Worm (Caenorhabditis elegans) whole organism, mixed stage, embryonic: ENCODE measurements around the gene C26B9.2.

Experiments used
- M03D4.4 ChIP-seq: sonication (generic microtip); optimal IDR thresholded peaks from 2 replicates; lab custom pipeline; 2017; ENCODE audit warnings: mild to moderate bottlenecking, missing genetic modification characterization, missing compliant biosample characterization
- bed-3 ChIP-seq: fragments of 200-800 bp; sonication (Bioruptor generic); optimal IDR thresholded peaks from 3 replicates; lab custom pipeline; 2018; ENCODE audit warnings: mild to moderate bottlenecking, missing genetic modification characterization, moderate library complexity, missing compliant biosample characterization
- blmp-1 ChIP-seq: fragments of 150-350 bp; optimal IDR thresholded peaks from 2 replicates; lab custom pipeline; 2014; ENCODE audit warnings: missing biosample characterization, missing genetic modification characterization
- ceh-39 ChIP-seq: fragments of 150-350 bp; optimal IDR thresholded peaks from 2 replicates; lab custom pipeline; 2014; ENCODE audit warnings: missing biosample characterization, missing genetic modification characterization
- ceh-43 ChIP-seq: fragments of 200-800 bp; sonication (Bioruptor generic); optimal IDR thresholded peaks from 2 replicates; lab custom pipeline; 2018; ENCODE audit warnings: mild to moderate bottlenecking, missing genetic modification characterization, moderate library complexity, missing compliant biosample characterization
- ceh-83 ChIP-seq: fragments of 200-800 bp; sonication (Bioruptor generic); optimal IDR thresholded peaks from 2 replicates; lab custom pipeline; 2018; ENCODE audit warnings: mild to moderate bottlenecking, missing genetic modification characterization, missing compliant biosample characterization
- ces-1 ChIP-seq: fragments of 150-350 bp; optimal IDR thresholded peaks from 2 replicates; lab custom pipeline; 2014; ENCODE audit warnings: missing biosample characterization, missing genetic modification reagents, missing genetic modification characterization
- cnd-1 ChIP-seq: fragments of 200-800 bp; sonication (Bioruptor generic); optimal IDR thresholded peaks from 2 replicates; lab custom pipeline; 2018; ENCODE audit warnings: mild to moderate bottlenecking, missing genetic modification characterization, missing compliant biosample characterization
- drap-1 ChIP-seq: fragments of 200-800 bp; sonication (Bioruptor generic); optimal IDR thresholded peaks from 3 replicates; lab custom pipeline; 2018; ENCODE audit warnings: mild to moderate bottlenecking, missing genetic modification characterization, missing compliant biosample characterization
- elt-1 ChIP-seq: sonication (generic microtip); optimal IDR thresholded peaks from 2 replicates; lab custom pipeline; 2017; ENCODE audit warnings: missing genetic modification characterization, mild to moderate bottlenecking, missing compliant biosample characterization, antibody characterized with exemption, moderate library complexity, borderline replicate concordance; ENCODE audit not compliant: insufficient read depth
- elt-3 ChIP-seq: fragments of 150-350 bp; optimal IDR thresholded peaks from 2 replicates; lab custom pipeline; 2014; ENCODE audit warnings: missing biosample characterization, missing genetic modification characterization
- flh-1 ChIP-seq: fragments of 200-800 bp; sonication (Bioruptor generic); optimal IDR thresholded peaks from 2 replicates; lab custom pipeline; 2018; ENCODE audit warnings: mild to moderate bottlenecking, missing genetic modification characterization, moderate library complexity, missing compliant biosample characterization
- ham-2 ChIP-seq: fragments of 200-800 bp; sonication (Bioruptor generic); optimal IDR thresholded peaks from 2 replicates; lab custom pipeline; 2018; ENCODE audit warnings: mild to moderate bottlenecking, missing genetic modification characterization, missing compliant biosample characterization
- hlh-1 ChIP-seq: fragments of 150-350 bp; optimal IDR thresholded peaks from 2 replicates; lab custom pipeline; 2014; ENCODE audit warnings: missing biosample characterization, missing genetic modification reagents, missing genetic modification characterization
- lin-13 ChIP-seq: fragments of 150-350 bp; optimal IDR thresholded peaks from 2 replicates; lab custom pipeline; 2014; ENCODE audit warnings: missing biosample characterization, missing genetic modification characterization
- lin-32 ChIP-seq: fragments of 200-800 bp; sonication (Bioruptor generic); optimal IDR thresholded peaks from 2 replicates; lab custom pipeline; 2018; ENCODE audit warnings: mild to moderate bottlenecking, missing genetic modification characterization, missing compliant biosample characterization
- lsy-2 ChIP-seq: fragments of 150-350 bp; optimal IDR thresholded peaks from 2 replicates; lab custom pipeline; 2014; ENCODE audit warnings: missing biosample characterization, missing genetic modification characterization
- mab-5 ChIP-seq: fragments of 150-350 bp; optimal IDR thresholded peaks from 2 replicates; lab custom pipeline; 2014; ENCODE audit warnings: missing biosample characterization, missing genetic modification characterization
- mep-1 ChIP-seq: fragments of 150-350 bp; optimal IDR thresholded peaks from 2 replicates; lab custom pipeline; 2017; ENCODE audit warnings: missing biosample characterization, missing genetic modification reagents, missing genetic modification characterization, inconsistent platforms
- mls-2 ChIP-seq: sonication (generic microtip); optimal IDR thresholded peaks from 2 replicates; lab custom pipeline; 2016; ENCODE audit warnings: mild to moderate bottlenecking, missing genetic modification characterization, moderate library complexity, missing compliant biosample characterization
- nhr-12 ChIP-seq: fragments of 150-350 bp; optimal IDR thresholded peaks from 2 replicates; lab custom pipeline; 2014; ENCODE audit warnings: missing biosample characterization, missing genetic modification characterization
- nhr-2 ChIP-seq: fragments of 150-350 bp; optimal IDR thresholded peaks from 2 replicates; lab custom pipeline; 2014; ENCODE audit warnings: missing biosample characterization, missing genetic modification characterization
- nhr-237 ChIP-seq: fragments of 150-350 bp; optimal IDR thresholded peaks from 2 replicates; lab custom pipeline; 2014; ENCODE audit warnings: missing biosample characterization, missing genetic modification characterization
- nhr-28 ChIP-seq: fragments of 150-350 bp; optimal IDR thresholded peaks from 2 replicates; lab custom pipeline; 2014; ENCODE audit warnings: missing biosample characterization, missing genetic modification characterization
- nhr-76 ChIP-seq: sonication (generic microtip); optimal IDR thresholded peaks from 2 replicates; lab custom pipeline; 2017; ENCODE audit warnings: missing biosample characterization, missing genetic modification characterization
- pha-4 ChIP-seq: fragments of 150-350 bp; optimal IDR thresholded peaks from 2 replicates; lab custom pipeline; 2018; ENCODE audit warnings: missing biosample characterization, missing genetic modification reagents, missing genetic modification characterization
- sem-2 ChIP-seq: fragments of 200-800 bp; sonication (Bioruptor generic); optimal IDR thresholded peaks from 2 replicates; lab custom pipeline; 2018; ENCODE audit warnings: mild to moderate bottlenecking, missing genetic modification characterization, missing compliant biosample characterization
- snpc-4 ChIP-seq: fragments of 150-350 bp; optimal IDR thresholded peaks from 2 replicates; lab custom pipeline; 2014; ENCODE audit warnings: missing biosample characterization, missing genetic modification characterization
- sptf-1 ChIP-seq: sonication (generic microtip); optimal IDR thresholded peaks from 2 replicates; lab custom pipeline; 2017; ENCODE audit warnings: mild to moderate bottlenecking, missing genetic modification characterization, moderate library complexity, missing compliant biosample characterization
- tbx-8 ChIP-seq: fragments of 200-800 bp; sonication (Bioruptor generic); optimal IDR thresholded peaks from 2 replicates; lab custom pipeline; 2018; ENCODE audit warnings: mild to moderate bottlenecking, missing genetic modification characterization, moderate library complexity, missing compliant biosample characterization
- unc-120 ChIP-seq: sonication (generic microtip); optimal IDR thresholded peaks from 2 replicates; lab custom pipeline; 2017; ENCODE audit warnings: missing genetic modification characterization, missing compliant biosample characterization; ENCODE audit not compliant: poor library complexity, severe bottlenecking
- unc-39 ChIP-seq: fragments of 150-350 bp; optimal IDR thresholded peaks from 2 replicates; lab custom pipeline; 2014; ENCODE audit warnings: missing biosample characterization, missing genetic modification characterization
- unc-62 ChIP-seq: fragments of 150-350 bp; optimal IDR thresholded peaks from 2 replicates; lab custom pipeline; 2014; ENCODE audit warnings: missing biosample characterization, missing genetic modification reagents, missing genetic modification characterization
- zip-8 ChIP-seq: fragments of 150-350 bp; optimal IDR thresholded peaks from 2 replicates; lab custom pipeline; 2014; ENCODE audit warnings: missing biosample characterization, missing genetic modification characterization
- ztf-11 ChIP-seq: fragments of 150-350 bp; optimal IDR thresholded peaks from 2 replicates; lab custom pipeline; 2014; ENCODE audit warnings: missing biosample characterization, missing genetic modification characterization

C26B9.2 gene

ce11 chrX:5311174-5311573 is 28.8 kb upstream of the C26B9.2 start:
- no peak for TF ChIP-seq sptf-1 (tag; lab: Kevin White, UChicago)
- TF ChIP-seq mab-5, result no peak
- no peak for TF ChIP-seq ceh-83
- no peak for TF ChIP-seq ceh-39
- TF ChIP-seq ceh-43 (GFP tag; lab: Kevin White, UChicago), result no peak
- no peak for TF ChIP-seq lin-32
- no peak for TF ChIP-seq flh-1 (GFP tag; lab: Kevin White, UChicago)
- TF ChIP-seq ces-1 (GFP tag; lab: Kevin White, UChicago), result no peak
- no peak for TF ChIP-seq zip-8
- no peak for TF ChIP-seq snpc-4 (tag; lab: Kevin White, UChicago)
- TF ChIP-seq mep-1 (tag; lab: Kevin White, UChicago), result no peak
- TF ChIP-seq drap-1 (GFP tag; lab: Kevin White, UChicago), result no peak
- no peak for TF ChIP-seq unc-62 (GFP tag; lab: Kevin White, UChicago)
- TF ChIP-seq nhr-2, result no peak
- no peak for TF ChIP-seq nhr-12
- TF ChIP-seq tbx-8 (GFP tag; lab: Kevin White, UChicago), result no peak
- TF ChIP-seq, all 35 proteins: peak for 0

ce11 chrX:5319214-5319838 is 20.7 kb upstream of the C26B9.2 start:
- TF ChIP-seq lin-13 (tag; lab: Kevin White, UChicago), result no peak
- TF ChIP-seq tbx-8 (GFP tag; lab: Kevin White, UChicago), result peak; percentile 62
- TF ChIP-seq mab-5, result no peak
- peak; percentile 72 for TF ChIP-seq bed-3 (GFP tag; lab: Kevin White, UChicago)
- peak; percentile 86 for TF ChIP-seq ceh-83
- peak; percentile 65 for TF ChIP-seq ham-2 (GFP tag; lab: Kevin White, UChicago)
- TF ChIP-seq ztf-11 (tag; lab: Kevin White, UChicago), result no peak
- no peak for TF ChIP-seq nhr-76 (tag; lab: Kevin White, UChicago)
- peak; percentile 86 for TF ChIP-seq ceh-43 (GFP tag; lab: Kevin White, UChicago)
- TF ChIP-seq hlh-1 (tag; lab: Kevin White, UChicago), result peak; percentile 19
- TF ChIP-seq lin-32, result peak; percentile 72
- no peak for TF ChIP-seq lsy-2 (tag; lab: Kevin White, UChicago)
- TF ChIP-seq ces-1 (GFP tag; lab: Kevin White, UChicago), result no peak
- TF ChIP-seq elt-3 (tag; lab: Kevin White, UChicago), result no peak
- TF ChIP-seq sptf-1 (tag; lab: Kevin White, UChicago), result peak; percentile 83
- TF ChIP-seq unc-120 (tag; lab: Kevin White, UChicago), result peak; percentile 84
- TF ChIP-seq sem-2, result peak; percentile 75
- TF ChIP-seq mls-2 (tag; lab: Kevin White, UChicago), result peak; percentile 72
- TF ChIP-seq cnd-1 (tag; lab: Kevin White, UChicago), result peak; percentile 76
- no peak for TF ChIP-seq nhr-237
- TF ChIP-seq unc-62 (GFP tag; lab: Kevin White, UChicago), result peak; percentile 30
- TF ChIP-seq ceh-39, result no peak
- TF ChIP-seq zip-8, result no peak
- TF ChIP-seq nhr-2, result no peak
- TF ChIP-seq blmp-1, result no peak
- TF ChIP-seq nhr-12, result no peak
- TF ChIP-seq mep-1 (tag; lab: Kevin White, UChicago), result peak; percentile 25
- TF ChIP-seq drap-1 (GFP tag; lab: Kevin White, UChicago), result peak; percentile 85
- no peak for TF ChIP-seq elt-1 (tag; lab: Kevin White, UChicago)
- TF ChIP-seq pha-4, result peak; percentile 15
- peak; percentile 53 for TF ChIP-seq flh-1 (GFP tag; lab: Kevin White, UChicago)
- TF ChIP-seq unc-39 (tag; lab: Kevin White, UChicago), result no peak
- TF ChIP-seq M03D4.4 (tag; lab: Kevin White, UChicago), result peak; percentile 79
- no peak for TF ChIP-seq nhr-28 (tag; lab: Kevin White, UChicago)
- no peak for TF ChIP-seq snpc-4 (tag; lab: Kevin White, UChicago)
- TF ChIP-seq, all 35 proteins: peak for 18

- TF ChIP-seq ces-1 (GFP tag; lab: Kevin White, UChicago), result peak; percentile 82
- no peak for TF ChIP-seq snpc-4 (tag; lab: Kevin White, UChicago)
Observed at ce11 chrX:5321563-5321962, 18.4 kb upstream of the C26B9.2 start.
